Worm (Caenorhabditis elegans) whole organism, early embryonic: Measurements from ENCODE around the gene gly-10.

Experiments used
- B0310.2 ChIP-seq: sonication (generic microtip); optimal IDR thresholded peaks from 2 replicates; lab custom pipeline; 2016; ENCODE audit warnings: mild to moderate bottlenecking, missing genetic modification characterization, missing compliant biosample characterization
- F13C5.2 ChIP-seq: sonication (generic microtip); optimal IDR thresholded peaks from 2 replicates; lab custom pipeline; 2017; ENCODE audit warnings: mild to moderate bottlenecking, missing genetic modification characterization, inconsistent platforms, missing compliant biosample characterization
- ama-1 ChIP-seq: fragments of 150-350 bp; optimal IDR thresholded peaks from 2 replicates; lab custom pipeline; 2014
- ceh-13 ChIP-seq: fragments of 200-800 bp; sonication (Bioruptor generic); optimal IDR thresholded peaks from 2 replicates; lab custom pipeline; 2018; ENCODE audit warnings: mild to moderate bottlenecking, missing genetic modification characterization, missing compliant biosample characterization
- flt-1 ChIP-seq: fragments of 200-800 bp; sonication (Bioruptor generic); IDR thresholded peaks from 2 replicates; pipeline ENCODE4 v1.3.6; 2022; ENCODE audit warnings: missing genetic modification characterization, missing compliant biosample characterization
- hnd-1 ChIP-seq: sonication (generic microtip); optimal IDR thresholded peaks from 2 replicates; lab custom pipeline; 2016; ENCODE audit warnings: missing genetic modification characterization, missing compliant biosample characterization
- pes-1 ChIP-seq: fragments of 200-800 bp; sonication (Bioruptor generic); IDR thresholded peaks from 2 replicates; pipeline ENCODE4 v1.3.6; 2022; ENCODE audit warnings: missing genetic modification reagents, missing genetic modification characterization, missing compliant biosample characterization
- scrt-1 ChIP-seq: fragments of 200-800 bp; sonication (Bioruptor generic); IDR thresholded peaks from 2 replicates; pipeline ENCODE4 v1.3.6; 2022; ENCODE audit warnings: missing genetic modification characterization, missing compliant biosample characterization
- sea-1 ChIP-seq: fragments of 200-800 bp; sonication (Bioruptor generic); conservative IDR thresholded peaks from 2 replicates; pipeline ENCODE4 v1.3.6; 2022; ENCODE audit warnings: missing genetic modification characterization, missing compliant biosample characterization

ce11 chrIV:13777480-13777879 is 1.4 kb upstream of the gly-10 start, which contains the start of gene rpl-18:
- no peak for TF ChIP-seq hnd-1
- no peak for TF ChIP-seq flt-1
- TF ChIP-seq scrt-1, result no peak
- TF ChIP-seq ama-1 (lab: Kevin White, UChicago), result no peak
- TF ChIP-seq sea-1 (GFP tag; lab: Robert Waterston, UW), result no peak
- TF ChIP-seq B0310.2 (tag; lab: Kevin White, UChicago), result no peak
- TF ChIP-seq ceh-13, result no peak
- TF ChIP-seq F13C5.2 (tag; lab: Kevin White, UChicago), result peak; percentile 22
- TF ChIP-seq pes-1 (GFP tag; lab: Robert Waterston, UW), result no peak
